Fruit fly (Drosophila melanogaster) whole organism, larva: ENCODE results near the gene CG7386.

Experiments
- noc ChIP-seq: fragments of 200-800 bp; sonication (Bioruptor generic); optimal IDR thresholded peaks from 3 replicates; lab custom pipeline; 2019; ENCODE audit warnings: missing biosample characterization, mild to moderate bottlenecking, missing genetic modification characterization, moderate library complexity

The CG7386 gene

DNA sequence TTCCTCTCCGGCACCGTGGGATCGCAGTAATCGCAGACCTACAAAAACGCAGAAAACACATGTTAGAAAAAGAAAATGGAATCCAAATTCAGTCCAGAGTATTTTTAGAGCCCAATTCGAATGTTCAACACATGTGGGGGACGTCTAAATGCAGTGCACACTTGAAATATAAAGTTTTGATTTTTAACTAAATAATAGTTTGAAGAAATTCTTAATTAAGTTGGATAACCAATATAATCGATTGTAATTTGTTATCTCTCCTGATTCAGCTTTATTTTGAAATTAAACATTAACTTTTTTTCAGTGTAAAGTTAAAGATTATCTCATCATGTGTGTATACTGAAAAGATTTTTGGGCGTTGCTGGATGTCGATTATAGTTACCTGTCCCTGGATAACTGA is 27.7 kb downstream of the CG7386 start:
- TF ChIP-seq noc (tag; lab: Kevin White, UChicago) = no peak

DNA sequence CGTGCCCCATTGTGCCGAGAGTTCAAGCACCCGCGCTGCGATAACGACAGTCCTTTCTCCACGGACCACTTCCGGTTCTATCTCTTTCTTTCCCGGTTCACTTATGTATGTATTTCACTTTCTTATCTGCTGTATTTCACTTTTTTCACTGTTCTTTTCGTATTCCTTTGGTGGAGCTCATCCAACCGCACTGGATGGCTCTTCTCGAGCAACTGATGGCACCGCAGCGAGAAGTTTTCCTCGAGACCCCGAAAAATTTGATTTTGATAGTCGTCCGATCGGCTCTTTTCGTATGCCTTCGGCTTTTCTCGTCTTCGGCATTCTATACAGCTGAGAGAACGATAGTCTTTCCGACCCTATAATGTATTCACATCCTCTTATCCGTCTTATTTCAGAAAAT is 28.3 kb downstream of the CG7386 start, which contains the start of gene LanA:
Gene LanA (minus strand): TSS at position 217 of the 400 bp plus-strand sequence.
- TF ChIP-seq noc (tag; lab: Kevin White, UChicago) = no peak

DNA sequence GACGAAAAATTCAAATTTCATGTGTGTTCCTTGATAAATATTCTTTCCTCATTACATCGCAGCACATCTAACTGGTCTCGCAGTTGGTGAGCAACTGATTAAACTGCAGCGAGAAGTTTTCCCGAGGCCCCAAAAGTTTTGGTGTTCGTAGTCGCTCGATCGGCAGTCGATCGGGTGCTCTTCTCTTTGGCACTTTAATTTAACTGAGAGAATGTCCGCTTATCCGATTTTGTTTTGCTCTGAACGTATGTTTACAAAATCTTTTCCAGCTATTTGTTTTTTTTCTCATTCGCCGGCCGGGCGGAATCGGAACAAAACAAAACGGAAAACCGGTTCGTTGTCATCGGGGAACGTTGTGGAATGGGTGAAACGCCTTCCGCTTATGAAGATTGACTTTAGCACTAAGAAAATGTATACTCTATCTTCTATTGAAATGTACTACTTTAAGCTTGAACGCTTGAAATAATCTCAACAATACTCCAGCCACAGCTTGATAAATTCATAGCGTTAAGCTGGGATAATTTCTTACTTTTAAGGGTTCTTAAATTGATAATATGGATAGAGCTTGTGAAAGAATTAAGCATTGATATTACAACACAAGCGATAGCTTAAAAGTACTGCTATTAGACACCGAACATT is 29.1 kb downstream of the CG7386 start:
- no peak for TF ChIP-seq noc (tag; lab: Kevin White, UChicago)

dm6 chr3L:6220187-6220586 is 30.6 kb downstream of the CG7386 start, which contains the start of gene CG33946:
TSS of gene CG33946 (plus strand) at chr3L:6220578.
- no peak for TF ChIP-seq noc (tag; lab: Kevin White, UChicago)

DNA sequence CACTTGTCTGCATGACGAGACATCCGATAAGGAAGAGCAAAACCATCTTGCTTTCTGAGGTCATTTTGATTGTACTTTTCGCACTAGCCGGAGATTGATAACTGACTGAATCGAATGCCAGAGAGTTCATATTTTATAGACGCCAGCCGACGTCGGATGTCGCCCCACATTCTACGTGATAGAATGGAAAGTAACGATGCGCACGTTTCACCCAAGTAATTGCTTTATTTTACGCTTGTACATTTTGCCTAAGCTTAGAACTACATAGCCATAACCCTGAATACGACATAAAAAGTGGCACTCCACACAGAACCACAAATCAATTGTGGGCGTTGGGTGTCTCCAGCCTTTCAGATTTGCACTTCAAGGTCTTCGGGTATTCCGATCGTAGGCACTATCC is 42.7 kb downstream of the CG7386 start, which contains the start of gene CG13299:
Gene CG13299 (minus strand): TSS at position 101 of the 400 bp plus-strand sequence.
- TF ChIP-seq noc (tag; lab: Kevin White, UChicago) = no peak

dm6 chr3L:6233281-6233680 is 43.7 kb downstream of the CG7386 start, which contains the start of gene BG642312:
TSS of gene BG642312 (minus strand) at chr3L:6233381.
- no peak for TF ChIP-seq noc (tag; lab: Kevin White, UChicago)

dm6 chr3L:6234035-6234434 is 44.5 kb downstream of the CG7386 start, which contains the start of gene CG42714:
TSS of gene CG42714 (minus strand) at chr3L:6234056.
- TF ChIP-seq noc (tag; lab: Kevin White, UChicago) = no peak

- no peak for TF ChIP-seq noc (tag; lab: Kevin White, UChicago)
These were observed 50.4 kb downstream of the CG7386 start, which contains the start of gene CG10226 for dm6 chr3L:6239968-6240367. TSS of gene CG10226 (minus strand) at chr3L:6240068.
